Worm (Caenorhabditis elegans) whole organism, L1 larva: ENCODE data around the gene dsl-7.

Experiments
- C34B4.2 ChIP-seq: sonication (generic microtip); optimal IDR thresholded peaks from 2 replicates; lab custom pipeline; 2017; ENCODE audit warnings: mild to moderate bottlenecking, missing genetic modification characterization, missing compliant biosample characterization
- F16B12.6 ChIP-seq: fragments of 150-350 bp; optimal IDR thresholded peaks from 2 replicates; lab custom pipeline; 2014; ENCODE audit warnings: missing biosample characterization, missing genetic modification characterization
- ama-1 ChIP-seq: fragments of 150-350 bp; optimal IDR thresholded peaks from 2 replicates; lab custom pipeline; 2014
- ceh-63 ChIP-seq: fragments of 200-800 bp; sonication (Bioruptor generic); optimal IDR thresholded peaks from 2 replicates; lab custom pipeline; 2018; ENCODE audit warnings: mild to moderate bottlenecking, missing genetic modification characterization, missing compliant biosample characterization
- ceh-8 ChIP-seq: fragments of 200-800 bp; sonication (Bioruptor generic); optimal IDR thresholded peaks from 2 replicates; lab custom pipeline; 2018; ENCODE audit warnings: mild to moderate bottlenecking, missing genetic modification characterization, moderate library complexity, missing compliant biosample characterization
- ceh-90 ChIP-seq: sonication (generic microtip); optimal IDR thresholded peaks from 2 replicates; lab custom pipeline; 2016; ENCODE audit warnings: missing genetic modification characterization, missing compliant biosample characterization
- dpl-1 ChIP-seq, 3 experiments: fragments of 150-350 bp in 2 of 3; sonication (generic microtip) in 1 of 3; optimal IDR thresholded peaks; 2 replicates each; lab custom pipeline; 2014 to 2017; ENCODE audit warnings: missing biosample characterization in 3 of 3, missing genetic modification characterization in 3 of 3, missing genetic modification reagents in 3 of 3
- dsc-1 ChIP-seq: sonication (generic microtip); optimal IDR thresholded peaks from 2 replicates; lab custom pipeline; 2016; ENCODE audit warnings: mild to moderate bottlenecking, missing genetic modification characterization, missing compliant biosample characterization
- efl-3 ChIP-seq: fragments of 200-800 bp; sonication (Bioruptor generic); optimal IDR thresholded peaks from 2 replicates; lab custom pipeline; 2018; ENCODE audit warnings: mild to moderate bottlenecking, missing genetic modification characterization, missing compliant biosample characterization
- egl-13 ChIP-seq: sonication (generic microtip); optimal IDR thresholded peaks from 2 replicates; lab custom pipeline; 2016; ENCODE audit warnings: missing genotype, missing genetic modification reagents, missing genetic modification characterization, missing compliant biosample characterization
- egl-27 ChIP-seq, 2 experiments: fragments of 150-350 bp in 1 of 2; sonication (generic microtip); optimal IDR thresholded peaks; 3 replicates each; lab custom pipeline; 2017 to 2018; ENCODE audit warnings: missing biosample characterization in 2 of 2, missing genetic modification characterization in 2 of 2, missing genetic modification reagents in 2 of 2
- elt-2 ChIP-seq: sonication (generic microtip); optimal IDR thresholded peaks from 2 replicates; lab custom pipeline; 2016; ENCODE audit warnings: missing genetic modification characterization, mild to moderate bottlenecking, inconsistent platforms, missing compliant biosample characterization, missing genetic modification reagents
- elt-3 ChIP-seq, 6 experiments: fragments of 150-350 bp in 1 of 6; sonication (generic microtip); optimal IDR thresholded peaks; 2 replicates each; lab custom pipeline; 2017 to 2018; ENCODE audit warnings: missing biosample characterization in 6 of 6, missing genetic modification characterization in 6 of 6, inconsistent platforms in 1 of 6
- ets-5 ChIP-seq: fragments of 200-800 bp; sonication (Bioruptor generic); IDR thresholded peaks from 2 replicates; pipeline ENCODE4 v1.3.6; 2022; ENCODE audit warnings: missing genetic modification characterization, missing compliant biosample characterization
- fkh-10 ChIP-seq: sonication (generic microtip); optimal IDR thresholded peaks from 2 replicates; lab custom pipeline; 2017; ENCODE audit warnings: missing biosample characterization, missing genetic modification reagents, missing genetic modification characterization
- fos-1 ChIP-seq: fragments of 150-350 bp; optimal IDR thresholded peaks from 2 replicates; lab custom pipeline; 2014; ENCODE audit warnings: missing biosample characterization, missing genetic modification characterization
- grh-1 ChIP-seq: fragments of 200-800 bp; sonication (Bioruptor generic); IDR thresholded peaks from 2 replicates; pipeline ENCODE4 v1.3.6; 2022; ENCODE audit warnings: missing genetic modification reagents, missing genetic modification characterization, missing compliant biosample characterization
- hlh-4 ChIP-seq: sonication (generic microtip); optimal IDR thresholded peaks from 2 replicates; lab custom pipeline; 2016; ENCODE audit warnings: mild to moderate bottlenecking, missing genetic modification characterization, missing compliant biosample characterization
- hpl-2 ChIP-seq: fragments of 150-350 bp; optimal IDR thresholded peaks from 2 replicates; lab custom pipeline; 2014; ENCODE audit warnings: missing biosample characterization, missing genetic modification reagents, missing genetic modification characterization
- isw-1 ChIP-seq: fragments of 200-800 bp; sonication (Bioruptor generic); IDR thresholded peaks from 2 replicates; pipeline ENCODE4 v1.3.6; 2022; ENCODE audit warnings: missing genetic modification characterization, missing compliant biosample characterization
- jun-1 ChIP-seq: fragments of 150-350 bp; optimal IDR thresholded peaks from 2 replicates; lab custom pipeline; 2014; ENCODE audit warnings: missing biosample characterization, missing genetic modification reagents, missing genetic modification characterization
- lin-13 ChIP-seq: fragments of 150-350 bp; optimal IDR thresholded peaks from 2 replicates; lab custom pipeline; 2014; ENCODE audit warnings: missing biosample characterization, missing genetic modification reagents, missing genetic modification characterization
- lin-14 ChIP-seq: fragments of 200-800 bp; sonication (Bioruptor generic); optimal IDR thresholded peaks from 2 replicates; lab custom pipeline; 2018; ENCODE audit warnings: mild to moderate bottlenecking, missing genetic modification characterization, moderate library complexity, missing compliant biosample characterization
- lin-15B ChIP-seq: fragments of 150-350 bp; sonication (generic microtip); optimal IDR thresholded peaks from 3 replicates; lab custom pipeline; 2014; ENCODE audit warnings: missing biosample characterization, missing genetic modification characterization
- lin-39 ChIP-seq: fragments of 150-350 bp; optimal IDR thresholded peaks from 2 replicates; lab custom pipeline; 2014; ENCODE audit warnings: missing biosample characterization, missing genetic modification reagents, missing genetic modification characterization
- lir-3 ChIP-seq: sonication (generic microtip); optimal IDR thresholded peaks from 2 replicates; lab custom pipeline; 2016; ENCODE audit warnings: mild to moderate bottlenecking, missing genetic modification characterization, moderate library complexity, missing compliant biosample characterization; ENCODE audit not compliant: poor library complexity
- lsy-2 ChIP-seq, 2 experiments: fragments of 150-350 bp; optimal IDR thresholded peaks; 2 replicates each; lab custom pipeline; 2014; ENCODE audit warnings: missing biosample characterization in 2 of 2, missing genetic modification characterization in 2 of 2
- mdl-1 ChIP-seq, 2 experiments: fragments of 150-350 bp; optimal IDR thresholded peaks; 2 replicates each; lab custom pipeline; 2014 to 2017; ENCODE audit warnings: missing biosample characterization in 2 of 2, missing genetic modification characterization in 2 of 2, inconsistent platforms in 1 of 2
- mef-2 ChIP-seq: fragments of 150-350 bp; optimal IDR thresholded peaks from 2 replicates; lab custom pipeline; 2014; ENCODE audit warnings: missing biosample characterization, missing genetic modification characterization
- nhr-11 ChIP-seq: fragments of 150-350 bp; optimal IDR thresholded peaks from 2 replicates; lab custom pipeline; 2014; ENCODE audit warnings: missing biosample characterization, missing genetic modification characterization
- nhr-12 ChIP-seq: sonication (generic microtip); optimal IDR thresholded peaks from 2 replicates; lab custom pipeline; 2017; ENCODE audit warnings: missing biosample characterization, missing genetic modification characterization
- nhr-20 ChIP-seq: sonication (generic microtip); optimal IDR thresholded peaks from 2 replicates; lab custom pipeline; 2016; ENCODE audit warnings: mild to moderate bottlenecking, missing genetic modification characterization, missing compliant biosample characterization
- nhr-237 ChIP-seq: fragments of 150-350 bp; optimal IDR thresholded peaks from 2 replicates; lab custom pipeline; 2014; ENCODE audit warnings: missing biosample characterization, missing genetic modification characterization
- nhr-28 ChIP-seq: fragments of 150-350 bp; optimal IDR thresholded peaks from 2 replicates; lab custom pipeline; 2014; ENCODE audit warnings: missing biosample characterization, missing genetic modification characterization
- nhr-71 ChIP-seq: sonication (generic microtip); optimal IDR thresholded peaks from 2 replicates; lab custom pipeline; 2016; ENCODE audit warnings: mild to moderate bottlenecking, missing genetic modification characterization, moderate library complexity, missing compliant biosample characterization
- nhr-77 ChIP-seq: fragments of 150-350 bp; optimal IDR thresholded peaks from 2 replicates; lab custom pipeline; 2014; ENCODE audit warnings: missing biosample characterization, missing genetic modification characterization
- nhr-85 ChIP-seq: sonication (generic microtip); peaks from one replicate; lab custom pipeline; 2016; ENCODE audit warnings: missing genetic modification characterization, inconsistent platforms, missing compliant biosample characterization
- pax-3 ChIP-seq: fragments of 200-800 bp; sonication (Bioruptor generic); optimal IDR thresholded peaks from 2 replicates; lab custom pipeline; 2018; ENCODE audit warnings: mild to moderate bottlenecking, missing genetic modification characterization, moderate library complexity, missing compliant biosample characterization
- pqm-1 ChIP-seq: sonication (generic microtip); optimal IDR thresholded peaks from 3 replicates; lab custom pipeline; 2017; ENCODE audit warnings: missing biosample characterization, missing genetic modification characterization
- rnt-1 ChIP-seq: sonication (generic microtip); optimal IDR thresholded peaks from 2 replicates; lab custom pipeline; 2016; ENCODE audit warnings: mild to moderate bottlenecking, missing genetic modification characterization, moderate library complexity, missing compliant biosample characterization
- skn-1 ChIP-seq: fragments of 150-350 bp; optimal IDR thresholded peaks from 2 replicates; lab custom pipeline; 2014; ENCODE audit warnings: missing biosample characterization, missing genetic modification characterization
- snpc-4 ChIP-seq: fragments of 150-350 bp; optimal IDR thresholded peaks from 2 replicates; lab custom pipeline; 2014; ENCODE audit warnings: missing biosample characterization, missing genetic modification characterization
- snu-23 ChIP-seq: sonication (generic microtip); optimal IDR thresholded peaks from 2 replicates; lab custom pipeline; 2016; ENCODE audit warnings: missing genetic modification characterization, missing compliant biosample characterization
- swsn-7 ChIP-seq: sonication (generic microtip); optimal IDR thresholded peaks from 2 replicates; lab custom pipeline; 2016; ENCODE audit warnings: missing genetic modification characterization, missing compliant biosample characterization
- unc-30 ChIP-seq: sonication (generic microtip); optimal IDR thresholded peaks from 2 replicates; lab custom pipeline; 2017; ENCODE audit warnings: missing biosample characterization, missing genetic modification characterization
- unc-98 ChIP-seq: fragments of 200-800 bp; sonication (Bioruptor generic); IDR thresholded peaks from 2 replicates; pipeline ENCODE4 v1.3.6; 2022; ENCODE audit warnings: missing genetic modification characterization, missing compliant biosample characterization
- vab-15 ChIP-seq: sonication (generic microtip); optimal IDR thresholded peaks from 2 replicates; lab custom pipeline; 2017; ENCODE audit warnings: missing genotype, mild to moderate bottlenecking, missing genetic modification characterization, missing compliant biosample characterization
- xbp-1 ChIP-seq: sonication (generic microtip); optimal IDR thresholded peaks from 2 replicates; lab custom pipeline; 2016; ENCODE audit warnings: missing genetic modification characterization, missing compliant biosample characterization
- zag-1 ChIP-seq: fragments of 150-350 bp; optimal IDR thresholded peaks from 2 replicates; lab custom pipeline; 2014; ENCODE audit warnings: missing biosample characterization, missing genetic modification characterization

dsl-7 gene

ce11 chrV:13003378-13003777, 10.4 kb downstream of the dsl-7 start (continued):
- TF ChIP-seq dsc-1 (tag; lab: Kevin White, UChicago) (peak; percentile 32), ceh-90 (no peak), zag-1 (no peak), snu-23 (GFP tag; lab: Kevin White, UChicago) (peak; percentile 85), isw-1 (GFP tag; lab: Robert Waterston, UW) (no peak), lin-39 (no peak), skn-1 (peak; percentile 58), elt-3 (tag; optimal IDR thresholded peaks at IDR 0.05; lab: Kevin White, UChicago) (peak in 4 of 6 experiments; percentile 23 to 47 (median 44)), fos-1 (tag; lab: Kevin White, UChicago) (peak; percentile 66), ama-1 (lab: Kevin White, UChicago) (no peak), fkh-10 (GFP tag; lab: Kevin White, UChicago) (peak; percentile 14), mef-2 (tag; lab: Kevin White, UChicago) (no peak), lin-13 (GFP tag; lab: Kevin White, UChicago) (peak; percentile 43), lsy-2 (tag; optimal IDR thresholded peaks at IDR 0.05; lab: Kevin White, UChicago) (peak; percentile 47 to 70), snpc-4 (tag; lab: Kevin White, UChicago) (peak; percentile 58), nhr-11 (no peak), hpl-2 (GFP tag; lab: Kevin White, UChicago) (no peak), nhr-237 (tag; lab: Kevin White, UChicago) (no peak), elt-2 (peak; percentile 28), nhr-85 (tag; lab: Kevin White, UChicago) (peak; percentile 74), pax-3 (peak; percentile 71), lin-14 (GFP tag; lab: Kevin White, UChicago) (peak; percentile 69), grh-1 (GFP tag; lab: Robert Waterston, UW) (no peak), nhr-28 (no peak), unc-30 (no peak), swsn-7 (tag; lab: Kevin White, UChicago) (peak; percentile 58), ceh-8 (GFP tag; lab: Kevin White, UChicago) (no peak), pqm-1 (no peak), nhr-12 (tag; lab: Kevin White, UChicago) (no peak), egl-13 (no peak), jun-1 (tag; lab: Kevin White, UChicago) (peak; percentile 41), lin-15B (no peak), nhr-77 (tag; lab: Kevin White, UChicago) (no peak), nhr-20 (tag; lab: Kevin White, UChicago) (peak; percentile 74), F16B12.6 (no peak), dpl-1 (GFP tag; optimal IDR thresholded peaks at IDR 0.05; lab: Kevin White, UChicago) (peak in 2 of 3 experiments; percentile 47 to 67), efl-3 (GFP tag; lab: Kevin White, UChicago) (no peak), xbp-1 (tag; lab: Kevin White, UChicago) (peak; percentile 38)
- TF ChIP-seq, all 84 proteins: peak for 41

ce11 chrV:13004374-13004773, 11.4 kb downstream of the dsl-7 start:
- TF ChIP-seq unc-98 (GFP tag; lab: Robert Waterston, UW) (no peak), nhr-11 (no peak), vab-15 (tag; lab: Kevin White, UChicago) (no peak), xbp-1 (tag; lab: Kevin White, UChicago) (no peak), nhr-77 (tag; lab: Kevin White, UChicago) (no peak)

- TF ChIP-seq ceh-63 (GFP tag; lab: Kevin White, UChicago) (no peak), xbp-1 (tag; lab: Kevin White, UChicago) (no peak), lsy-2 (tag; optimal IDR thresholded peaks at IDR 0.05; lab: Kevin White, UChicago) (no peak), nhr-71 (tag; lab: Kevin White, UChicago) (no peak), ets-5 (GFP tag; lab: Robert Waterston, UW) (no peak), hlh-4 (tag; lab: Kevin White, UChicago) (no peak), C34B4.2 (no peak), mdl-1 (tag; optimal IDR thresholded peaks at IDR 0.05; lab: Kevin White, UChicago) (no peak), dsc-1 (tag; lab: Kevin White, UChicago) (no peak), nhr-11 (no peak), dpl-1 (GFP tag; optimal IDR thresholded peaks at IDR 0.05; lab: Kevin White, UChicago) (no peak), efl-3 (GFP tag; lab: Kevin White, UChicago) (no peak), nhr-12 (tag; lab: Kevin White, UChicago) (no peak), zag-1 (no peak), lir-3 (tag; lab: Kevin White, UChicago) (no peak), rnt-1 (tag; lab: Kevin White, UChicago) (no peak), F16B12.6 (no peak), egl-27 (tag; optimal IDR thresholded peaks at IDR 0.05; lab: Kevin White, UChicago) (no peak)
Observed at ce11 chrV:13006754-13007153, 13.8 kb downstream of the dsl-7 start.
